Fruit fly (Drosophila melanogaster): ENCODE data around the gene CG7213.

The CG7213 gene

dm6 chr3L:8185263-8186227 lies 54.9 kb downstream of the CG7213 start:
- TF ChIP-seq ttk (optimal IDR thresholded peaks at IDR 0.05) (no peak), psq (optimal IDR thresholded peaks at IDR 0.05) (no peak), h (optimal IDR thresholded peaks at IDR 0.05) (no peak), Sin3A (optimal IDR thresholded peaks at IDR 0.05) (no peak), Myc (optimal IDR thresholded peaks at IDR 0.05) (no peak), insv (optimal IDR thresholded peaks at IDR 0.05) (no peak)
